ENCODE assay signal across 8 worm cellular contexts in the genomic region with DNA sequence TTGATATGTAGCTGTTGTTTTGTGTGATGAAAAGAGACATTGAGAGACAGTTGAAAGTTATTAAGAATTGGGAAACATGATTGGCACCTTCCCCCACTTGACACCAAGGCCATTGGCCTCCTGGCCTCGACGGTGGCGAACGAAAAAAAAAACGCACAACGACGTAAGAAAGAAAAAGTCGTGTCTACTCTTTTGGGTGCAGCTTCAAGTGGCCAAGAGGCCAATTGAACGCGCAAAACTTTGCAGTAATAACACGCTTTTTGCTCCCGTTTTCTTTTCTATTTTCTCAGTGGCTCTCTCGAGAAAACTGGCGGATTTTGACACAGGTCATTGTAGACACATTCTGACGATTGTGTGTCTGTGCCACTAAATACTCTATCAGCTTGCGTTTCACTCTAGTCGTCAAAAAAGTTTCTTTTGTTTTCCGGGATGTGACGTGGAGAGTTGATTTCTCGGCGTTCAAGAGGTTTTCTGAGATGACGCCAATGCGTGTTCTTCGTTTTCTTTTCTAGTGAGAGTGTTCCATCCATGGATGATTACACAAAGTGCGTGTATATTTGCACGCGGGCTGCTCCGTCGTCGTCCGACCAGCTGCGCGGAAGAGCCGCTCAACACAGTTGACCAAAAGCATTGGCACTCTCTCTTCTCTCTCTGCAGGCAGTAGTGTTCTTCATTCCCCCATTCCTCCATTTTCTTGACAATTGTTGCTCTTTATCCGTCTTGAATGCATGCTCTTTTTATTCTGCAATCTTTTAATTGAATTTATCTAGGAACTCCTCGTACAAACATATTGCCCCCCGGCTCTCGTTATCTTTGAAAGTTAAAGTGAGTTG.
A peak's percentile ranks its signal among the peaks of the same experiment; 100 is the strongest.
TF ChIP-seq lines count a peak whose summit lies in the region.

No protein-coding gene starts in this region.

TF ChIP-seq in whole organism, L2 larva, 48 proteins besides CTCF, POLR2A, EP300 and RAD21:
- peak; percentile 8 for TF ChIP-seq nhr-25 (tag; optimal IDR thresholded peaks at IDR 0.05; lab: Kevin White, UChicago)
- TF ChIP-seq sma-9 (GFP tag; optimal IDR thresholded peaks at IDR 0.05; lab: Kevin White, UChicago), result no peak
- TF ChIP-seq sma-9 (tag; optimal IDR thresholded peaks at IDR 0.05; lab: Kevin White, UChicago), result no peak
- TF ChIP-seq ztf-4 (tag; optimal IDR thresholded peaks at IDR 0.05; lab: Kevin White, UChicago), result peak; percentile 5
TF ChIP-seq in whole organism, L2 larva: peak in this region for 2.

TF ChIP-seq in whole organism, L3 larva, 47 proteins besides CTCF, POLR2A, EP300 and RAD21:
- TF ChIP-seq nhr-25 (tag; optimal IDR thresholded peaks at IDR 0.05; lab: Kevin White, UChicago), result peak; percentile 54
- peak; percentile 15 for TF ChIP-seq pha-4 (tag; optimal IDR thresholded peaks at IDR 0.05; lab: Kevin White, UChicago)
- peak; percentile 18 for TF ChIP-seq nfya-1 (tag; optimal IDR thresholded peaks at IDR 0.05; lab: Kevin White, UChicago; ENCODE audit: insufficient read depth)
- no peak for TF ChIP-seq ztf-11 (tag; optimal IDR thresholded peaks at IDR 0.05; lab: Kevin White, UChicago)

TF ChIP-seq in whole organism, L4 larva, 104 proteins besides CTCF, POLR2A, EP300 and RAD21 (continues in another document):
- peak; percentile 52 for TF ChIP-seq aha-1 (tag; lab: Kevin White, UChicago)
- TF ChIP-seq nhr-77 (tag; optimal IDR thresholded peaks at IDR 0.05; lab: Kevin White, UChicago), result no peak
- TF ChIP-seq R02D3.7 (tag; optimal IDR thresholded peaks at IDR 0.05; lab: Kevin White, UChicago), result no peak
- TF ChIP-seq nhr-28 (tag; optimal IDR thresholded peaks at IDR 0.05; lab: Kevin White, UChicago), result peak; percentile 6
- TF ChIP-seq nhr-25 (tag; optimal IDR thresholded peaks at IDR 0.05; lab: Kevin White, UChicago; ENCODE audit: borderline replicate concordance, insufficient read depth), result peak; percentile 52
- TF ChIP-seq snpc-1.2 (GFP tag; IDR thresholded peaks at IDR 0.05; lab: Robert Waterston, UW), result no peak
- no peak for TF ChIP-seq T26A8.4 (GFP tag; IDR thresholded peaks at IDR 0.05; lab: Robert Waterston, UW)
- no peak for TF ChIP-seq nhr-10 (tag; optimal IDR thresholded peaks at IDR 0.05; lab: Kevin White, UChicago)
- 0 out of 2 replicates have a peak, but pooled peaks have one; percentile 50 for TF ChIP-seq daf-19 (GFP tag; conservative IDR thresholded peaks at IDR 0.05; lab: Robert Waterston, UW)
- peak; percentile 29 for TF ChIP-seq hlh-11 (tag; optimal IDR thresholded peaks at IDR 0.05; lab: Kevin White, UChicago)

TF ChIP-seq in whole organism, early embryonic, 17 proteins besides CTCF, POLR2A, EP300 and RAD21:
- peak; percentile 43 for TF ChIP-seq hmg-4 (GFP tag; optimal IDR thresholded peaks at IDR 0.05; lab: Kevin White, UChicago)
- TF ChIP-seq ama-1 (optimal IDR thresholded peaks at IDR 0.05; lab: Kevin White, UChicago), result no peak
- no peak for TF ChIP-seq hmbx-1 (tag; optimal IDR thresholded peaks at IDR 0.05; lab: Kevin White, UChicago)
- no peak for TF ChIP-seq aly-1 (tag; optimal IDR thresholded peaks at IDR 0.05; lab: Kevin White, UChicago)
- peak; percentile 12 for TF ChIP-seq F13C5.2 (tag; optimal IDR thresholded peaks at IDR 0.05; lab: Kevin White, UChicago)

TF ChIP-seq in whole organism, late embryonic, 69 proteins besides CTCF, POLR2A, EP300 and RAD21 (continues in another document):
- no peak for TF ChIP-seq lin-11 (tag; optimal IDR thresholded peaks at IDR 0.05; lab: Kevin White, UChicago)
- TF ChIP-seq lim-6 (tag; optimal IDR thresholded peaks at IDR 0.05; lab: Kevin White, UChicago), result no peak
- TF ChIP-seq ceh-34 (tag; optimal IDR thresholded peaks at IDR 0.05; lab: Kevin White, UChicago), result no peak
- no peak for TF ChIP-seq ceh-22 (tag; optimal IDR thresholded peaks at IDR 0.05; lab: Kevin White, UChicago)
- no peak for TF ChIP-seq C08G9.2 (tag; optimal IDR thresholded peaks at IDR 0.05; lab: Kevin White, UChicago)
- TF ChIP-seq sox-4 (tag; optimal IDR thresholded peaks at IDR 0.05; lab: Kevin White, UChicago), result no peak
- no peak for TF ChIP-seq T23F11.4 (GFP tag; optimal IDR thresholded peaks at IDR 0.05; lab: Kevin White, UChicago)
- TF ChIP-seq ceh-14 (tag; optimal IDR thresholded peaks at IDR 0.05; lab: Kevin White, UChicago), result no peak
- peak; percentile 3 for TF ChIP-seq che-1 (tag; optimal IDR thresholded peaks at IDR 0.05; lab: Kevin White, UChicago)
- TF ChIP-seq rnt-1 (tag; optimal IDR thresholded peaks at IDR 0.05; lab: Kevin White, UChicago), result no peak
- TF ChIP-seq hlh-15 (tag; optimal IDR thresholded peaks at IDR 0.05; lab: Kevin White, UChicago), result no peak
- no peak for TF ChIP-seq hlh-8 (tag; optimal IDR thresholded peaks at IDR 0.05; lab: Kevin White, UChicago)
- no peak for TF ChIP-seq ref-2 (tag; optimal IDR thresholded peaks at IDR 0.05; lab: Kevin White, UChicago)
- no peak for TF ChIP-seq sox-2 (GFP tag; IDR thresholded peaks at IDR 0.05; lab: Robert Waterston, UW)
- peak; percentile 7 for TF ChIP-seq elt-2 (tag; optimal IDR thresholded peaks at IDR 0.05; lab: Kevin White, UChicago)
- no peak for TF ChIP-seq F13H6.1 (tag; optimal IDR thresholded peaks at IDR 0.05; lab: Kevin White, UChicago)

TF ChIP-seq in whole organism, midembryonic, 9 proteins besides CTCF, POLR2A, EP300 and RAD21:
- no peak for TF ChIP-seq flt-1 (GFP tag; IDR thresholded peaks at IDR 0.05; lab: Robert Waterston, UW)
- no peak for TF ChIP-seq ztf-29 (GFP tag; IDR thresholded peaks at IDR 0.05; lab: Robert Waterston, UW)
- no peak for TF ChIP-seq ztf-23 (GFP tag; IDR thresholded peaks at IDR 0.05; lab: Robert Waterston, UW)
- no peak for TF ChIP-seq ref-1 (GFP tag; conservative IDR thresholded peaks at IDR 0.05; lab: Robert Waterston, UW)
- TF ChIP-seq cog-1 (tag; optimal IDR thresholded peaks at IDR 0.05; lab: Kevin White, UChicago), result peak; percentile 20
- 0 out of 2 replicates have a peak, but pooled peaks have one; percentile 63 for TF ChIP-seq tab-1 (GFP tag; IDR thresholded peaks at IDR 0.05; lab: Robert Waterston, UW)

TF ChIP-seq in whole organism, mixed stage, embryonic, 35 proteins besides CTCF, POLR2A, EP300 and RAD21:
- TF ChIP-seq M03D4.4 (tag; optimal IDR thresholded peaks at IDR 0.05; lab: Kevin White, UChicago) (no peak), sem-2 (GFP tag; optimal IDR thresholded peaks at IDR 0.05; lab: Kevin White, UChicago) (peak; percentile 4), hlh-1 (tag; optimal IDR thresholded peaks at IDR 0.05; lab: Kevin White, UChicago) (peak; percentile 64), cnd-1 (tag; optimal IDR thresholded peaks at IDR 0.05; lab: Kevin White, UChicago) (peak; percentile 56), unc-39 (tag; optimal IDR thresholded peaks at IDR 0.05; lab: Kevin White, UChicago) (no peak), nhr-237 (tag; optimal IDR thresholded peaks at IDR 0.05; lab: Kevin White, UChicago) (no peak)

TF ChIP-seq in whole organism, young adult, 124 proteins besides CTCF, POLR2A, EP300 and RAD21:
- 0 out of 2 replicates have a peak, but pooled peaks have one; percentile 20 for TF ChIP-seq Y53G8AR.9 (GFP tag; conservative IDR thresholded peaks at IDR 0.05; lab: Robert Waterston, UW)
- peak; percentile 38; the same call in 1 of the 2 replicates for TF ChIP-seq zfh-2 (GFP tag; conservative IDR thresholded peaks at IDR 0.05; lab: Robert Waterston, UW)
- peak; percentile 2 for TF ChIP-seq ztf-18 (tag; optimal IDR thresholded peaks at IDR 0.05; lab: Kevin White, UChicago)
- TF ChIP-seq snpc-1.3 (tag; optimal IDR thresholded peaks at IDR 0.05; lab: Kevin White, UChicago; ENCODE audit: insufficient read depth), result no peak
- 0 out of 2 replicates have a peak, but pooled peaks have one; percentile 9 for TF ChIP-seq madf-6 (GFP tag; IDR thresholded peaks at IDR 0.05; lab: Robert Waterston, UW)
